Fruit fly (Drosophila melanogaster): ENCODE measurements around the gene Pdxk.

Gene Pdxk

dm6 chr3L:9380344-9380849 lies 20.3 kb downstream of the Pdxk start:
- TF ChIP-seq CG17801 (GFP tag; optimal IDR thresholded peaks at IDR 0.05; ENCODE audit: partially characterized antibody), result no peak

- TF ChIP-seq CG17801 (GFP tag; optimal IDR thresholded peaks at IDR 0.05; ENCODE audit: partially characterized antibody), result no peak
These were observed 21.5 kb downstream of the Pdxk start, which contains the start of gene Hsp23 for dm6 chr3L:9381602-9382001. Gene Hsp23 (plus strand): TSS chr3L:9381882.

DNA sequence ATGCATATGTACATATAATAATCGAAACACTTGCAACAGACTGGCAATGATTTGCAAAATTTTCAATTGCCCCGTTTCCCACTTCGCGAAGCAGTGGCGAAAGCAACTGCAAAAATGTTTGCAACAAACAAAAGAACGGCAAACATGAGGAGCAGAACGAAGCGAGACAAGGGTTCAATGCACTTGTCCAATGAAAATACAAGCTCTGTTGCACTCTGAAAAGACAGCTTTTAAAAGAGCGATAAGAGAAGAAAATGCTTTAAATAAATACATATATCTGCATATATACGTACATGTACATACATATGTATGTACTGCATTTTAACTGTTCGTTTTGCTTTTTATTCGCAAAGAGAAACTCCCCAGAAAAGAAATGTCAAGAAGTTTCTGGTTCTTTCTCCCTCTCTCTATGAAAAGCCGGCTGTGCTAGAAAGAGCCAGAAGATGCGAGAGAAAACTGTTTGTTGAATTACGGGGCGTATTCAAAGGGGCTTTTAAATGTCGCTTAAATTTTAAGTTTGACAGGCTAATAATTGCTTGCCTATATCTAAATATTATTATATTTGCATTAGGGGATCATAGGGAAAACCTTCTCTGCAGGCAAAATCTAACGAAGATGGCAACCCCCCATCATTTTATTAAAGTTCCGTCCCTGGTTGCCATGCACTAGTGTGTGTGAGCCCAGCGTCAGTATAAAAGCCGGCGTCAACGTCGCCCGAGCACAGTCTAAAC lies 23.4 kb downstream of the Pdxk start, which contains the start of gene Hsp27:
Gene Hsp27, plus strand, starts transcription at position 719 of the 731 bp plus-strand sequence.
- TF ChIP-seq CG17801 (GFP tag; optimal IDR thresholded peaks at IDR 0.05; ENCODE audit: partially characterized antibody), result peak; percentile 99

DNA sequence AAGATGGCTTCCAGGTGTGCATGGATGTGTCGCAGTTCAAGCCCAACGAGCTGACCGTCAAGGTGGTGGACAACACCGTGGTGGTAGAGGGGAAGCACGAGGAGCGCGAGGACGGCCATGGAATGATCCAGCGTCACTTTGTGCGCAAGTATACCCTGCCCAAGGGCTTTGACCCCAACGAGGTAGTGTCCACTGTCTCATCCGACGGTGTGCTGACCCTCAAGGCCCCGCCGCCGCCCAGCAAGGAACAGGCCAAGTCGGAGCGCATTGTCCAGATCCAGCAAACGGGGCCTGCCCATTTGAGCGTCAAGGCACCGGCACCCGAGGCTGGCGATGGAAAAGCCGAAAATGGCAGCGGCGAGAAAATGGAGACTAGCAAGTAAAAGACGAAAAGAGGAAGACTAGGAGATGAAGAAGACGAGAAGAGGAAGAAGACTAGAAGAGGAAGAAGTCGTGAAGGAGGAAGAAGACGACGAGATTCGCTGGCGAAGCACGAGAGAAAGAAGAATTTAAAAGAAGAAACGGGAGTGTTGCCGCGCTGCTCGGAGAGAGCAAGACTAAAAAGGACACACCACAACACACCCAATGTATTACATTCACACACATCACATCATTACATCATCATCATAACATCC lies 24.4 kb downstream of the Pdxk start:
- no peak for TF ChIP-seq CG17801 (GFP tag; optimal IDR thresholded peaks at IDR 0.05; ENCODE audit: partially characterized antibody)

DNA sequence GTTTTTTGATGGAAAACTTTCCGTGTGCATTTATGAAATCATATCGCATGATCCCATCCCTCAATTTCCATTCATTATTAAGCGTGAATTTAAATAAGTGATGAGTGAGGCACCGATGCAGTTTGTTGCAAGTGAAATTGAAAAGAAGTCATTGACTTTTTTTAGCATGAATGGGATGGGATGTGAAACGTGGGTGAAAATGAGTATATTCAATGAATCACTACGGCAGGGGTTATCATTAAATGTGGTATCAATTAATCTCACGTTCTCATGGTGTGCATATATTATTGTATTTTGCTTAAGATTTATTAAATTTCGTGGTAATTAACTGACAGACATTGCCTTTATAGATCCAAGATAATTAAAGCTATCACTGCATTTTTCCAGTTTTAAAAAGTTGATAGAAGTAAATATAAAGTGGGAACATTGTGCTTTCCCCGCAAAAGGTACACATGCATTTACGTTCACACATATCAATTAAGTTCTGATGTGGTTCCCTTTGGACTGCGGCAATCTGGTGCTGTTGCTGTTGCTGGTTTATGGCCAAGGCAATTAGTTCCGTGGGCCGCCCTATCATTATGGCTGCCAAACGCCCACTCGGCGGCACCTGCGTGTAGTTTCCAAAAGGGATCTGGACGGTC lies 31.3 kb downstream of the Pdxk start:
- no peak for TF ChIP-seq CG17801 (GFP tag; optimal IDR thresholded peaks at IDR 0.05; ENCODE audit: partially characterized antibody)

dm6 chr3L:9396038-9396437 lies 35.9 kb downstream of the Pdxk start:
- peak; percentile 11 for TF ChIP-seq CG17801 (GFP tag; optimal IDR thresholded peaks at IDR 0.05; ENCODE audit: partially characterized antibody)

DNA sequence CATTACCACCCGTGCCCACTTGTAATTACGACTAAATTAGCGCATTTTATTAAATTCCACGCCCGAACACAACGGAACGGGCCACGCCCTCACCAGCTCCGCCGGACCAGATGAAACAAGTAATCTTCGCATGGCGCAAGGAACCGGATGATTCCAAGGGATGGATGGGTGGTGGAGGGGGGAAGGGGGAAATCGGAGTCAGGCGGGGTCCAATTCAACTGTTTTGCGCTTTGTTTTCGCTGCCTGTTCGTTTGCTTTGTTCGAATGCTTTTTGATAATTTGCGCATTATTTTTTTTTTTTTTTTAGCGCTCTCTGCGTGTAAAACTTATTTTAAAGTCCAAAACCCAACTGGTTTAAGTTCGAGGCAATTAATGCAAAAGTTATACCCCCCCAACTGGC lies 36.6 kb downstream of the Pdxk start:
- no peak for TF ChIP-seq CG17801 (GFP tag; optimal IDR thresholded peaks at IDR 0.05; ENCODE audit: partially characterized antibody)

dm6 chr3L:9397156-9397555 lies 37.0 kb downstream of the Pdxk start:
- TF ChIP-seq CG17801 (GFP tag; optimal IDR thresholded peaks at IDR 0.05; ENCODE audit: partially characterized antibody), result peak; percentile 58

- TF ChIP-seq CG17801 (GFP tag; optimal IDR thresholded peaks at IDR 0.05; ENCODE audit: partially characterized antibody), result no peak
These were observed 37.9 kb downstream of the Pdxk start for dm6 chr3L:9398028-9398427.

DNA sequence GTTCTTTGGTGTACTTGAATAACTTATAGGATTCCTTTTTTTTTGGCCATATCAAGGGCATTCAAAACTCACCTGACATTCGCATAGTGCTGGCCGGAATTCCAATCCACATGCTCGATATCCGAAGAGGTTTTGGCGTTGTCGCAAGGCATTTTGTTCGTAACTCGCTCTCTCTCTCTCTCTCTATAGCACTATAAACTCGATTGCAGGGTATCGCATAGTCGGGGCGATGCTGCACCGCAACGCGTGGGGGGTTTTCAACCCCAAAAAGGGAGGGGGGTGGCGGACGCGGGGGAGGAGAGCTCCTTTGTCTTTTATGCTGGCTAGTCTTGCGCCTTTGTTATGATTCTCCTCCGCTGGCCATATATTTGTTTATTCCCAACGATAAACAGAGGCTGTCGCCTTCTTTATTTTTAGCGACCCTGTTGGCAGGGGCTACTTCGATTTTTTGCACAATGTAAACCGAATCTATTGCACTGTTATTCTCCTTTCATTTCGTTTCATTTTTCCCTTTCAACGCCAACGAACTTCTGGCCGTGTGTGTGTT lies 38.4 kb downstream of the Pdxk start:
- no peak for TF ChIP-seq CG17801 (GFP tag; optimal IDR thresholded peaks at IDR 0.05; ENCODE audit: partially characterized antibody)

dm6 chr3L:9399013-9399750 lies 39.1 kb downstream of the Pdxk start, which contains the start of gene CG4080:
Gene CG4080 (minus strand): TSS chr3L:9399227.
- peak; percentile 68 for TF ChIP-seq CG17801 (GFP tag; optimal IDR thresholded peaks at IDR 0.05; ENCODE audit: partially characterized antibody)

DNA sequence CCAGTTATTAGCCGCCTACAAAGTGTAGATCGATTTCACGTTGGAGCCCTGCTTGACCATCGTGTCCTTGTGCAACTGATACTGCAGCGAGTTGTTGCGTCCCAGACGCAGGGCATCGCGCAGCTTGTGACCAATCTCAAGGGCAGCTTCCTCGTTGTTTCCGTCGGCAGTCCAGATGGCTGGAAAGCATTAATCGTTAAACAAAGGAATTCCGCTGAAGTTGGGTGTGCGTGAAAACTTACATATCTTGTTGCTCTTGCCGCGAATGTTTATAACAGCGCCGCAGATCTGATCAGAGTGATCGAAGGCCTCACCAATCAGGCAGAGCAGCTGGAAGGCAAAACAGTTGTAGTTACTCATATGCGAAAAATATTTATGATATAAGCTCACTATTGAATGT lies 39.7 kb downstream of the Pdxk start:
- TF ChIP-seq CG17801 (GFP tag; optimal IDR thresholded peaks at IDR 0.05; ENCODE audit: partially characterized antibody), result no peak

DNA sequence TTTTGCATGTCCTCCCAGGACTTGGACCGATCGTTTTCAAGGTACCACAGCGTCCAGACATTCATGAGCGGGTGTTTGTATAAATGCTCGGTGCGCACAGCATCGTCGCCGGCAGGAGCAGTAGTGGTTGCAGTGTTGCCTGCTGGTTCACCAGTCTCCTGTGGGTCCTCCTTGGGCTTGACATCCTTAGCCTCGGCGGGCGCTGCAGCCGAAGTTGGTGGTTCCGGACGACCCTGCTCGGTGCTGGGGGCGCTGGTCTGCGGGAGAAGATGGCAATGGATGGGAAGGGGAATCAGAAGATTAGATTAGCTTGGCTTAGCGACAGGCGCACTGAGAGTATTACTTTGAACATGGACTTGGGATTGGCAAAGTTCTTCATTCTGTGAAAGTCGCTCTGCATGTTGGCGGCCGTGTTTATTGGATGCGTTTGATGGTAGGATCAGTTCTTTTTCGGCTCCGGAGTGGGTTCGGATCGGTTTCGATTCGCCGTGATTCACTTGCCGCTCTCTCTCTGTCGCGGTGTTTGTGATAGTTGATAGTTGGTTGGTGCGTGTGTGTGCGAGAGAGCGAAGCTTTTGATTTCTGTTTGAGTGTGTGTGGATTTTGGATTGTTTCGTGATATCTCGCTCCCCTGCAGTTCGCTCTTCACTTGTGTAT lies 40.7 kb downstream of the Pdxk start:
- no peak for TF ChIP-seq CG17801 (GFP tag; optimal IDR thresholded peaks at IDR 0.05; ENCODE audit: partially characterized antibody)

Data from ovary, adult (tissue).